Worm (Caenorhabditis elegans) whole organism, dauer: ENCODE data around the gene K09E9.4.

ENCODE experiments used
- unc-62 ChIP-seq: sonication (generic microtip); optimal IDR thresholded peaks from 2 replicates; lab custom pipeline; 2017; ENCODE audit warnings: missing biosample characterization, missing genetic modification reagents, missing genetic modification characterization

K09E9.4 gene

ce11 chrX:15630340-15630739 is at the start of gene K09E9.4:
Gene K09E9.4, minus strand, starts transcription at chrX:15630440.
- no peak for TF ChIP-seq unc-62 (GFP tag; lab: Kevin White, UChicago)

ce11 chrX:15675622-15676021 is 45.4 kb upstream of the K09E9.4 start, which contains the start of gene F59D12.2:
Gene F59D12.2, minus strand, starts transcription at chrX:15675722.
- TF ChIP-seq unc-62 (GFP tag; lab: Kevin White, UChicago), result no peak

ce11 chrX:15668695-15669094 is 38.5 kb upstream of the K09E9.4 start:
- no peak for TF ChIP-seq unc-62 (GFP tag; lab: Kevin White, UChicago)

DNA sequence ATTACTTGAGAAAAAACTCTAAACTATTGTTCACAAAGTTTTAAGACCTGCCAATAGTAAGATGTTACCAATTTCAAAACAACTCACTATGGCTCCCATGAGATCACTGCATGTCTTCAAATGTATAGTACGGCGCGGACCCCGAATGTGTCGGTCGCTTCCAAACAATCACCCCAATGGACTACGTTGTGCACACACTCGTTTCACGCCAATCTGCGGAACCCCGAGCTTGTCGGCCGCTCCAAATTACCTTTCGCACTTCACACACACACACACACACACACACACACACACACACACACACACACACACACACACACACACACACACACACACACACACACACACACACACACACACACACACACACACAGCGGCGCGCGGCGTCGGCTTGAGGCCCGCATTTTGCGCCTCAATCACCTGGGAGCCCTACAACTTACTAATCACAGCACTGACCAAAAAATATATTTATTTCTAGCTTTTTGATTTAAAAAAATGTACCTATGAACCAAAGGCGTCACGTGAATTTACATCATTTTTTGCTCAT is 37.9 kb upstream of the K09E9.4 start:
- TF ChIP-seq unc-62 (GFP tag; lab: Kevin White, UChicago), result no peak

DNA sequence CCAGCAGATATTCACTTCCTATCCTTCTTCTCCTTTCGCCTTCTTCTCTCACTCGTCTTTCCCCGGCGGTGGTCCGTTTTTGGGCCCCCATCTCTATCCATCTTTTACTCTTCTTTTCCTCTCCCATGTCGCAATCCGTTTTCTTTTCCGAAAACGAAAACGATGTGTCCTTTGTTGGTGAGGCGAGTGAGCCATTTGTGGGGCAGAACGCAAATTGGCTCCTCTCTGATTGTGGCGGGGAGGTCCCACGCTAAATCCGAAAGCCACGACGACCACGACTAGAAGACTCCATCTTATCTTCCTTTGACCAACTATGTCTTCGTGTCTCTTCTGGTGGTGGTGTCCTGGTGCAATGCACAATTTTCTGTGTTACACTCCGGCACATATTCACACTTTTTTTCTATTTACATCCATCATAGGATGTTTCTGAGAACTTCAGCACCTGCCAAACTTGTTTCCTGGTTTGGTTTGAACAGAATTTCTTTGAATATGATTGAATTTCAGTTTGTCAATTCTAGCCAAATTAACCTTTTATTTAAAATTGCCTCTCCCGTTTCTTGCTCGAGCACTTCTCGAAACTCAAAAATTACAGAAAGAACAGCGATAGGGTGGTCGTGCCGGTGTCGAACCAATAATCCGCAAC is 36.0 kb upstream of the K09E9.4 start, which contains the start of gene pcdr-1:
Gene pcdr-1, plus strand, starts transcription at position 593 of the 643 bp plus-strand sequence.
- TF ChIP-seq unc-62 (GFP tag; lab: Kevin White, UChicago), result no peak

ce11 chrX:15663740-15664139 is 33.5 kb upstream of the K09E9.4 start:
- TF ChIP-seq unc-62 (GFP tag; lab: Kevin White, UChicago), result no peak

DNA sequence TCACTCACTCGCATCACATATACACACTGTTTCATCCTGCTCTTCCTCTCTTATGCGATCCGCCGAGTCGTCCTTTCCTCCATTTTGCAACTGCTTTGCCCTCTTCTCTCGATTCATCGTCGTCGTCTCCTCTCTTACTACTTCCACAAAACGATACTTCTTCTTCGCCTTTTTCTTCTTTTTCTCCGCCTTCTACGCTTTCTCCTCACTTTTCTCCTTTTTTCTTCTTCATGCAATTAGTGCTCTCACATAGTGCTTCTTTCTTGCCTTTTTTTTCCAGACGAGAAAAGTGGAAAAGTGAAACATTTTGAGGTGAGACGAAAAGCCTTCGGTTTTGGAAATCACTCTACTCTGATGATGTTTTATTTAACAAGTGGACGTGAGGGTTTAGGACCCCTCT is 29.3 kb upstream of the K09E9.4 start:
- TF ChIP-seq unc-62 (GFP tag; lab: Kevin White, UChicago), result no peak

ce11 chrX:15657773-15658172 is 27.5 kb upstream of the K09E9.4 start:
- no peak for TF ChIP-seq unc-62 (GFP tag; lab: Kevin White, UChicago)

ce11 chrX:15655623-15656022 is 25.4 kb upstream of the K09E9.4 start:
- no peak for TF ChIP-seq unc-62 (GFP tag; lab: Kevin White, UChicago)

- TF ChIP-seq unc-62 (GFP tag; lab: Kevin White, UChicago), result no peak
Observed at ce11 chrX:15654969-15655368, 24.7 kb upstream of the K09E9.4 start.

DNA sequence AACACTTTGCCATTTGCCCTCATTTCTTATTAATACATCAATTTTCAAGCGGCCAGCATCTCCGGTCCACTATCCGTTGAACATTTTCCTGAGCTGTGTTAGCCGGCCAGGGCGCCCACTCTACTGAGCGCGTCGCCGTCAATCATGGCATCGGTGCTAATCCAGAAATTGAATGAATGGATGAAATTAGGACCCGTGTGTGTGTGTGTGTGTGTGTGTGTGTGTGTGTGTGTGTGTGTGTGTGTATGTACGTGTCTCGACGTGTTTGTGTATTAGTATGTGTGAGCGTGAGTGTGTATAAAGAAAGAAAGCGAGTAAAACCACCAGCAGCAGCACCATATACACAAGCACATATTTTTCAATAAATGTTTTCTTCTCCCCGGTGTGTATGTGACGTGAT is 23.0 kb upstream of the K09E9.4 start:
- no peak for TF ChIP-seq unc-62 (GFP tag; lab: Kevin White, UChicago)

DNA sequence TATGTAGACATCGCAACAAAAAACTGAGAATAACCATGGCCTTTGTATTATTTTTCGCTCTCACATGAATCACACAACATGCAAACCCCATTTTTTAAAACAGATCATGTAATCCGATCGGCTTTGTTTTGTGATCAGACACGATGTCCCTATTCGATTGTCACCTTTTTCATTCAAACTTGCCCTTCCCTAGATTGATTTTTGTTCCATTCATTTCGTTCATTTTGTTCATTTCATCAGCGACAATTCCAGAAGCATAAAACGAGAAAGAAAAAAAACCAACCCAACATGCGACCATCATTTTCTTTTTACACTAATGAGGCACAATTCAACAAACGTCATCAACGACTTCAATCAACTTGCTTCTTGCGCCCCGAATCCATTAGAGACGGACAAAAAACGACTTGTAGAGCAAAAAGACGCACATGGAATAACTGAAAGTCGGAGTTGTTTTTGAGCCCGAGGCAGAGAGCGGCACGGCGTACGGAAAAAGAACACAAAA is 20.7 kb upstream of the K09E9.4 start, which contains the start of gene F59D12.3:
Gene F59D12.3, minus strand, starts transcription at position 51 of the 502 bp plus-strand sequence.
- TF ChIP-seq unc-62 (GFP tag; lab: Kevin White, UChicago), result no peak

- TF ChIP-seq unc-62 (GFP tag; lab: Kevin White, UChicago), result no peak
Observed at ce11 chrX:15650428-15650827, 20.2 kb upstream of the K09E9.4 start.

DNA sequence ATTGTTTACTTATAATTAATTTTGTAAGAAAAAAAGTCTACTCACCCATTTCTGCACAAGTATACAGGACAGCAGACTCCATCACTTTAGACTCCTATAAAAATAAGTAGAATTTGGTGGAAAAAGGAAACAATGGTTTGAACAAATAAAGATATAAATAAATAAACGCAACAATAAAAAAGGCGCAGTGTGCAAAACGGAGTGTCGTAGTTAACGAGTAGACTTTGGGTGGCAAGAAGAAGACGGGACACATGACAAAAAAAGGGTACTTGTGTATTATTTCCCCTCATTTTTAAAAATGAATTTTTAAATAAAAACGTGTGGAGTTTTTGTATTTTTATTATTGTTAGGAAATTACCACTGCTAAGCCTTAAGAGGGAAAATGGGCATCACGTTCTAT is 17.0 kb upstream of the K09E9.4 start, which contains the start of gene F59D12.5:
Gene F59D12.5, minus strand, starts transcription at position 94 of the 400 bp plus-strand sequence.
- no peak for TF ChIP-seq unc-62 (GFP tag; lab: Kevin White, UChicago)

ce11 chrX:15642638-15643037 is 12.4 kb upstream of the K09E9.4 start, which contains the start of gene H08J19.1:
Gene H08J19.1, plus strand, starts transcription at chrX:15642938.
- no peak for TF ChIP-seq unc-62 (GFP tag; lab: Kevin White, UChicago)

DNA sequence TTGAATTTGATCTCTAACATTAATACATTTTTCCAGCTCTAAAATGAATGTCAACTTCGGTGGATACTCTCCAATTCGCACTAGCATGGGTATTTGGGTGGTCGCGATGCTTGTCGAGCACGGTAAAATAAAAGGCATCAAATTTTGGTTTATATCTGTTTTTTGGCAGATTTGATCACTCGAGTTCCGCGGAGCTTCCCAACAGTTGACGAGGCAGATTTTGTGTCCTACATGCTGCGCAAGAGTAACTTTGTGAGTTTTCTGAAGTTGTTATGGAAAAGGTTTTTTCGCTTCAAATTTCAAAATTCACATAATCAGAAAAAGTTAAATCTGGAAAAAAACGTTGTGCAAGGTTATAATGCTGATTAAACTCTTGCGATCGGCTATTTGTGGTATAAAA is 11.1 kb upstream of the K09E9.4 start:
- TF ChIP-seq unc-62 (GFP tag; lab: Kevin White, UChicago), result no peak

DNA sequence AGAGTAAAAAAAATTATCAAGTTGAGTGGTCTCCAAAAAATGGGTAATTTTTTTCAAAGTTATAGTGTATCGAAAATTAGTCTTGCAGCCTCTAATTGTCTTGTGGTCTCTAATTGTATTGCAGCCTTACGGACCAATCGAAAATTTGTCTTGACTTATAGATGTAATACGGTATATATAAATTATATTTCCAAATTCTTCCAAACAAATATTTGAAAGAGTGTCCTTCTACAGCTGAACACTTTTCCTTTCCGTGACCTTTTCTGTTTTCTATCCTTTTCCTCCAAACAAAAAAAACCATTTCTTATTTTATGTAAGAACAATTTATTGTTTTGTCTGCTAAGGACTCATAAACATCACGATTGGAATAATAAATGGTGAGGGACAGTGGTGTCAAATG is 10.4 kb upstream of the K09E9.4 start, which contains the start of gene K09E9.7:
Gene K09E9.7, plus strand, starts transcription at position 301 of the 400 bp plus-strand sequence.
- no peak for TF ChIP-seq unc-62 (GFP tag; lab: Kevin White, UChicago)
